Fruit fly (Drosophila melanogaster) whole organism, embryonic: Measurements from ENCODE around the gene brun.
A peak's percentile ranks its signal among the peaks of the same experiment; 100 is the strongest.

ENCODE experiments used
- Atf6 ChIP-seq: fragments of 200-800 bp; sonication (Bioruptor generic); IDR thresholded peaks from 2 replicates; pipeline ENCODE4 v1.3.6; 2022; ENCODE audit warnings: missing biosample characterization, missing genetic modification characterization
- CG12236 ChIP-seq: fragments of 200-800 bp; sonication (Bioruptor generic); optimal IDR thresholded peaks from 2 replicates; lab custom pipeline; 2016; ENCODE audit warnings: missing biosample characterization, missing genetic modification characterization
- CG7963 ChIP-seq: fragments of 200-800 bp; sonication (Bioruptor generic); IDR thresholded peaks from 3 replicates; pipeline ENCODE4 v1.3.6; 2022; ENCODE audit warnings: missing biosample characterization, missing genetic modification characterization; ENCODE audit not compliant: partially characterized antibody
- CG9215 ChIP-seq: fragments of 200-800 bp; sonication (Bioruptor generic); IDR thresholded peaks from 2 replicates; pipeline ENCODE4 v1.3.6; 2022; ENCODE audit warnings: missing biosample characterization, missing genetic modification characterization
- CoRest ChIP-seq: fragments of 200-800 bp; sonication (Bioruptor generic); optimal IDR thresholded peaks from 3 replicates; lab custom pipeline; 2018; ENCODE audit warnings: missing biosample characterization, mild to moderate bottlenecking, missing genetic modification characterization, moderate library complexity
- Sox100B ChIP-seq: fragments of 200-800 bp; sonication (Bioruptor generic); optimal IDR thresholded peaks from 3 replicates; lab custom pipeline; 2018; ENCODE audit warnings: missing biosample characterization, mild to moderate bottlenecking, missing genetic modification characterization
- bcd ChIP-seq: fragments of 200-800 bp; sonication (Bioruptor generic); optimal IDR thresholded peaks from 2 replicates; lab custom pipeline; 2017; ENCODE audit warnings: missing biosample characterization, mild to moderate bottlenecking, missing genetic modification characterization
- her ChIP-seq: fragments of 200-800 bp; sonication (Bioruptor generic); optimal IDR thresholded peaks from 2 replicates; lab custom pipeline; 2016; ENCODE audit warnings: missing biosample characterization, missing genetic modification characterization
- nmo ChIP-seq: fragments of 200-800 bp; sonication (Bioruptor generic); optimal IDR thresholded peaks from 2 replicates; lab custom pipeline; 2018; ENCODE audit warnings: missing biosample characterization, mild to moderate bottlenecking, missing genetic modification characterization, moderate library complexity

DNA sequence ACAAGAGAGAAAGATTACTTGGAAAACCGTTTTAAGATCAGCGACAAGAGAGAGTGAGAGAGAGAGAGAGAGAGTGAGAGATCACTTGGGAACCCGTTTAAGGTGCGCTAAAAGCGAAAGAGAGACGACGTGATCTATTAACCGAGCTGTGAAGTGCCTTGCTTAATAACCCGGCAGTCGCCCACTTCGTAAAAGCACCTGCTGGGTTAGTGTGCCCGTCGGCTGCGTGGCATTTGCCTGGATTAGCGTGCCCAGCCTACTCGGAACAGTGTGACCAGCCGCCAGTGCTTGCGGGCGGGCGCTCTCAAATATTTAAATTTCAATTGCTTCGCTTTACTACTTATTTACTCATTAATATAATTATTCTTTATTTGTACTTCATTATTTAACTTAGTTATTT lies 17.6 kb downstream of the brun start:
- TF ChIP-seq CG12236 (GFP tag; lab: Kevin White, UChicago) (no peak), Sox100B (GFP tag; lab: Kevin White, UChicago) (no peak), CG9215 (GFP tag; lab: Robert Waterston, UW) (no peak), nmo (GFP tag; lab: Kevin White, UChicago) (peak; percentile 35), CoRest (peak; percentile 54), her (GFP tag; lab: Kevin White, UChicago) (no peak), Atf6 (GFP tag; lab: Robert Waterston, UW) (no peak), bcd (peak; percentile 16), CG7963 (GFP tag; lab: Robert Waterston, UW) (peak; percentile 41; the same call in 1 of the 3 replicates)
